Fruit fly (Drosophila melanogaster): ENCODE results near the gene hth.

- TF ChIP-seq CG8159 (tag; optimal IDR thresholded peaks at IDR 0.05) (no peak), Ets98B (GFP tag; IDR thresholded peaks at IDR 0.05) (no peak), CG32121 (GFP tag; IDR thresholded peaks at IDR 0.05) (no peak), CG8301 (tag; optimal IDR thresholded peaks at IDR 0.05) (no peak), Snoo (tag; optimal IDR thresholded peaks at IDR 0.05) (no peak), CG12605 (GFP tag; IDR thresholded peaks at IDR 0.05) (no peak), gl (tag; optimal IDR thresholded peaks at IDR 0.05) (no peak), EcR (GFP tag; optimal IDR thresholded peaks at IDR 0.05) (no peak), fd96Ca (GFP tag; IDR thresholded peaks at IDR 0.05) (no peak), rn (GFP tag; IDR thresholded peaks at IDR 0.05) (no peak), D1 (tag; optimal IDR thresholded peaks at IDR 0.05) (no peak), CG13204 (GFP tag; optimal IDR thresholded peaks at IDR 0.05) (no peak), CG4496 (GFP tag; IDR thresholded peaks at IDR 0.05) (no peak)
These were observed 33.3 kb upstream of the hth start for dm6 chr3R:10672680-10673079.

Measured in whole organism, pupa.